Worm (Caenorhabditis elegans) whole organism, early embryonic: ENCODE measurements around the gene cisd-1.
"Not testable (repeated sequence)": the region's sequence is repeated elsewhere in the genome, so short reads cannot be mapped to it uniquely, and the experiment has no call there.

Experiments used
- B0310.2 ChIP-seq: sonication (generic microtip); optimal IDR thresholded peaks from 2 replicates; lab custom pipeline; 2016; ENCODE audit warnings: mild to moderate bottlenecking, missing genetic modification characterization, missing compliant biosample characterization
- F13C5.2 ChIP-seq: sonication (generic microtip); optimal IDR thresholded peaks from 2 replicates; lab custom pipeline; 2017; ENCODE audit warnings: mild to moderate bottlenecking, missing genetic modification characterization, inconsistent platforms, missing compliant biosample characterization
- aly-1 ChIP-seq: sonication (generic microtip); optimal IDR thresholded peaks from 2 replicates; lab custom pipeline; 2016; ENCODE audit warnings: missing genetic modification characterization, missing compliant biosample characterization
- ama-1 ChIP-seq: fragments of 150-350 bp; optimal IDR thresholded peaks from 2 replicates; lab custom pipeline; 2014
- ceh-13 ChIP-seq: fragments of 200-800 bp; sonication (Bioruptor generic); optimal IDR thresholded peaks from 2 replicates; lab custom pipeline; 2018; ENCODE audit warnings: mild to moderate bottlenecking, missing genetic modification characterization, missing compliant biosample characterization
- ceh-36 ChIP-seq: sonication (generic microtip); optimal IDR thresholded peaks from 2 replicates; lab custom pipeline; 2016; ENCODE audit warnings: missing genetic modification characterization, inconsistent platforms, missing compliant biosample characterization
- ets-7 ChIP-seq: sonication (generic microtip); optimal IDR thresholded peaks from 2 replicates; lab custom pipeline; 2016; ENCODE audit warnings: missing genotype, missing genetic modification characterization, missing compliant biosample characterization
- flt-1 ChIP-seq: fragments of 200-800 bp; sonication (Bioruptor generic); IDR thresholded peaks from 2 replicates; pipeline ENCODE4 v1.3.6; 2022; ENCODE audit warnings: missing genetic modification characterization, missing compliant biosample characterization
- hmbx-1 ChIP-seq: sonication (generic microtip); optimal IDR thresholded peaks from 2 replicates; lab custom pipeline; 2016; ENCODE audit warnings: mild to moderate bottlenecking, missing genetic modification characterization, missing compliant biosample characterization
- hmg-4 ChIP-seq: fragments of 200-800 bp; sonication (Bioruptor generic); optimal IDR thresholded peaks from 2 replicates; lab custom pipeline; 2018; ENCODE audit warnings: mild to moderate bottlenecking, missing genetic modification characterization, missing compliant biosample characterization
- hnd-1 ChIP-seq: sonication (generic microtip); optimal IDR thresholded peaks from 2 replicates; lab custom pipeline; 2016; ENCODE audit warnings: missing genetic modification characterization, missing compliant biosample characterization
- pes-1 ChIP-seq: fragments of 200-800 bp; sonication (Bioruptor generic); IDR thresholded peaks from 2 replicates; pipeline ENCODE4 v1.3.6; 2022; ENCODE audit warnings: missing genetic modification reagents, missing genetic modification characterization, missing compliant biosample characterization
- scrt-1 ChIP-seq: fragments of 200-800 bp; sonication (Bioruptor generic); IDR thresholded peaks from 2 replicates; pipeline ENCODE4 v1.3.6; 2022; ENCODE audit warnings: missing genetic modification characterization, missing compliant biosample characterization
- sea-1 ChIP-seq: fragments of 200-800 bp; sonication (Bioruptor generic); conservative IDR thresholded peaks from 2 replicates; pipeline ENCODE4 v1.3.6; 2022; ENCODE audit warnings: missing genetic modification characterization, missing compliant biosample characterization
- tbx-11 ChIP-seq: fragments of 200-800 bp; sonication (Bioruptor generic); IDR thresholded peaks from 2 replicates; pipeline ENCODE4 v1.3.6; 2022; ENCODE audit warnings: missing genetic modification characterization, missing compliant biosample characterization
- tbx-37 ChIP-seq: fragments of 200-800 bp; sonication (Bioruptor generic); conservative IDR thresholded peaks from 2 replicates; pipeline ENCODE4 v1.3.6; 2022; ENCODE audit warnings: missing genetic modification reagents, missing genetic modification characterization, missing compliant biosample characterization
- tra-4 ChIP-seq: sonication (generic microtip); optimal IDR thresholded peaks from 2 replicates; lab custom pipeline; 2017; ENCODE audit warnings: missing genetic modification characterization, missing compliant biosample characterization

Gene cisd-1

DNA sequence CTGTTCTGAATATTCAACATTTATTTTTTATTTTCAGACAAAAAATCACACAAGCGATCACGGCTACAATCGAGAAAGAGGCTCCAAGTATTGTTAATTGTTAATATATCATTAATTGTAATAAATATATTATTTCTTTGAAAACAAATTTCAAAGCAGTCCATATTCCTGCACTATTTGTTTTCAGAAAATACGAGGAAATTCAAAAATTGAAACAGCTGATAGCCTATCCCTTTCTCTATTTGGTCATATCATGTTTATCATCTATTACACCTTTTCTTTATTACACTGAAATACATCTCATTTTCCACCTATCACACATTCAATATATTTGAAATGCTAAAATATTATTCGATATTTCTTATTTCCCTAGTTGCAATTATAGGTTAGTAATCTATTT, 24.5 kb downstream of the cisd-1 start, which contains the start of gene W02B12.13:
Gene W02B12.13 (plus strand): TSS at position 301 of the 400 bp plus-strand sequence.
- no peak for TF ChIP-seq hmg-4
- no peak for TF ChIP-seq B0310.2 (tag; lab: Kevin White, UChicago)
- TF ChIP-seq tbx-11 (GFP tag; lab: Robert Waterston, UW), result no peak
- no peak for TF ChIP-seq sea-1 (GFP tag; lab: Robert Waterston, UW)
- TF ChIP-seq ceh-13, result no peak
- no peak for TF ChIP-seq scrt-1 (GFP tag; lab: Robert Waterston, UW)
- no peak for TF ChIP-seq ets-7 (tag; lab: Kevin White, UChicago)
- no peak for TF ChIP-seq tra-4 (tag; lab: Kevin White, UChicago)
- TF ChIP-seq hnd-1 (tag; lab: Kevin White, UChicago), result no peak
- no peak for TF ChIP-seq ceh-36
- no peak for TF ChIP-seq hmbx-1
- no peak for TF ChIP-seq tbx-37 (GFP tag; lab: Robert Waterston, UW)
- TF ChIP-seq pes-1 (GFP tag; lab: Robert Waterston, UW), result no peak
- no peak for TF ChIP-seq flt-1 (GFP tag; lab: Robert Waterston, UW)

DNA sequence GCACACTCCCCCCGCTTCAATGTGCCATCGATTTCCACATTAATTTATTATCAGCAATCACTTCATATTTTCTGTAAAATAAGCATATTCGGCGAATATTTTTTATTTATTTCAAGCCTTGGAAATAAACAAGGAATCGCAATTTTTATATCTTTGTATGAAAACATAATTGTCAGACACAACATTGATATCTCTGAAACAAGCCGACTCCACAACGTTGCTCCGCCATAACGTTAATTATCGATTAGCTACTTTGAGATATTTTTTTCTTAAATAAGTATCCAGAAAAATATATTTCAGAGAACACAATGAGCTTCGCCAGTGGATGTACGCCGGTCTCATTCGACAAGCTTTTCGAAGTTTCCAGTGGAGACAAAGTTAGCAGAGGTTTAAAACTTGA, 25.6 kb downstream of the cisd-1 start, which contains the start of gene adbp-1:
Gene adbp-1 (plus strand): TSS at position 301 of the 400 bp plus-strand sequence.
- TF ChIP-seq ets-7 (tag; lab: Kevin White, UChicago) (no peak), tbx-37 (GFP tag; lab: Robert Waterston, UW) (no peak), sea-1 (GFP tag; lab: Robert Waterston, UW) (no peak), pes-1 (GFP tag; lab: Robert Waterston, UW) (no peak), ceh-36 (no peak), hnd-1 (tag; lab: Kevin White, UChicago) (no peak), ceh-13 (no peak), tbx-11 (GFP tag; lab: Robert Waterston, UW) (no peak), aly-1 (tag; lab: Kevin White, UChicago) (no peak), hmbx-1 (no peak), scrt-1 (GFP tag; lab: Robert Waterston, UW) (no peak), F13C5.2 (tag; lab: Kevin White, UChicago) (no peak), tra-4 (tag; lab: Kevin White, UChicago) (no peak), flt-1 (GFP tag; lab: Robert Waterston, UW) (no peak)

DNA sequence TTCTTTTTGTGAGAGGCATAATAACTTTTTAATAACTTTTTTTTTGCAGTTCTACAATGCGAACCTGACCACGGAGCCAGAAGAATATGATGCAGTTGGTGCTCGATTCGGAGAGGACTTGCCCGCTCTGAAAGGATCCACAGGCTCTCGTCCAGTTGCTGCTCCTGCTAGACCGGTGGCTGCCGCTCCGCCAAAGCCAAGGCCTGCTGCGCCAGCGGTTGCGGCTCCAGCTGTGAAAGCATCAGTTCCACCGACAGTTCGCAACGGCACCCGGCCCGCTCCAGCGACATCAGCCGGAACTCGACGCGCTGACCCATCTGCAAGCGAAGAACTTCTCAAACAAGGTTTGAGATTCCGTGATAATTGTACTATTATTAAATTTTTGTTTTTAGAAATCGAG, 26.3 kb downstream of the cisd-1 start:
- no peak for TF ChIP-seq F13C5.2 (tag; lab: Kevin White, UChicago)
- TF ChIP-seq tra-4 (tag; lab: Kevin White, UChicago), result no peak
- no peak for TF ChIP-seq hnd-1 (tag; lab: Kevin White, UChicago)
- no peak for TF ChIP-seq sea-1 (GFP tag; lab: Robert Waterston, UW)
- no peak for TF ChIP-seq B0310.2 (tag; lab: Kevin White, UChicago)
- no peak for TF ChIP-seq ceh-13
- TF ChIP-seq hmbx-1, result no peak
- TF ChIP-seq aly-1 (tag; lab: Kevin White, UChicago), result no peak
- TF ChIP-seq hmg-4, result no peak
- TF ChIP-seq ama-1 (lab: Kevin White, UChicago), result no peak
- no peak for TF ChIP-seq tbx-11 (GFP tag; lab: Robert Waterston, UW)
- TF ChIP-seq ets-7 (tag; lab: Kevin White, UChicago), result no peak
- TF ChIP-seq ceh-36, result no peak
- TF ChIP-seq scrt-1 (GFP tag; lab: Robert Waterston, UW), result no peak
- TF ChIP-seq tbx-37 (GFP tag; lab: Robert Waterston, UW), result no peak
- TF ChIP-seq flt-1 (GFP tag; lab: Robert Waterston, UW), result no peak
- no peak for TF ChIP-seq pes-1 (GFP tag; lab: Robert Waterston, UW)

DNA sequence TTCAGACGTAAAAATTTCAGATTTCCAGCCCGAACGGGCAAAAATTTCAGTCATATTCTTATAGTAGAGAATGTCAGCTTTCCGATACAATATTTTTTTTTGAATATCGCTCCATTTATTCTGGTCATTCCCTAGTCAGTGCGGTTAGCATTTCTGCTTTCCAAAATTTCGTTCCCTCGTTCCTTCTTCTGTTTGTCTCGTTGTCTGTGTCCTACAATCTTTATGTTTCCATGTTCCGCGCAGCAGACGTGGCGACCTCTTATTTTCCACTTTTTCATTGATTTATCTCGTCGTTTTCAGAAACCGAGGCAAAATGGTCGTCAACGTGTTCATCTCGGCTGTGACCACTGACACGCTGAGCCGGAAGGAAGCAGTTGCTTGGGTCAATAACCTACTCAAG, 27.0 kb downstream of the cisd-1 start, which contains the start of gene ebp-2:
Gene ebp-2 (plus strand): TSS at position 301 of the 400 bp plus-strand sequence.
- TF ChIP-seq sea-1 (GFP tag; lab: Robert Waterston, UW); pes-1 (GFP tag; lab: Robert Waterston, UW); aly-1 (tag; lab: Kevin White, UChicago): not testable (repeated sequence)

DNA sequence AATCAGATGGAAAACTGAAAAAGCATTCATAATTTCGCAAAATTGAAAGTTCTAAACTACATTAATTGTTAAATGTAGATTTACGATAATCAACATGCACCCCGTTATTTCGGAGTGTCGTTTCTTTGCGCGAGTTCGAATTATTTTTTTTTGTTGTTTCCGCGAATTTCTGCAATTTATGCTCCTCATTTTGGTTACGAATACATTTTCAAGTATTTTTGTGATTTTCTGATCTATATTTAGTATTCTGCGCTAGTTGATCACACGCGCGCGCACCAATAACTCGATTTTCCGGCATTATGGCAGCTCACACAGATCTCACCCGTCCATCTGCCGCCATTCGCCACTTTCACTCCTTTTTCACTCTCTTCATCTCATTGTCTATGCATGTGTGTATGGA, 29.2 kb downstream of the cisd-1 start, which contains the start of gene VW02B12L.2:
Gene VW02B12L.2 (minus strand): TSS at position 65 of the 400 bp plus-strand sequence.
- no peak for TF ChIP-seq tra-4 (tag; lab: Kevin White, UChicago)
- peak; percentile 21 for TF ChIP-seq hmg-4

DNA sequence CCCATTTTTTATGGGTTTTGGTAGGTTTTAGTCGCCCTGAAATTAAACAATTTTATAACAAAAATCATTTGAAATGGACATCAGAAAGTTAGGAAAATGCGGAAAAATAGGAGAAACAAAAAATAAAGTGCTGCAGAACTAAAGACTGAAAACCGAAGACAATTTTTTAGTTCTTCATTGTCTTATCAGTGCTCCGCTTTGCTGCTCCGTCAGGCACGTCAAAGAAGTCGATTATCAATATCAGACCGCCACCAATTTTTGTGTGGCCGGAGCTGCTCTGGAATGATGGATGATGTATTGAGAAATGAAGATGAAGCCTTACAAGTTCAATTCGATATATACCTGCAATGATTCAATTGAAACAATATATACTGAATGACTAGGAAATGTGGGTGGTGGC, 31.0 kb downstream of the cisd-1 start, which contains the start of gene vha-6:
Gene vha-6 (minus strand): TSS at position 36 of the 400 bp plus-strand sequence.
- TF ChIP-seq F13C5.2 (tag; lab: Kevin White, UChicago) (no peak), sea-1 (GFP tag; lab: Robert Waterston, UW) (no peak), hnd-1 (tag; lab: Kevin White, UChicago) (no peak), ceh-36 (no peak), ceh-13 (no peak), hmg-4 (no peak), aly-1 (tag; lab: Kevin White, UChicago) (no peak), tra-4 (tag; lab: Kevin White, UChicago) (no peak), flt-1 (GFP tag; lab: Robert Waterston, UW) (no peak), ets-7 (tag; lab: Kevin White, UChicago) (no peak), B0310.2 (tag; lab: Kevin White, UChicago) (no peak), tbx-37 (GFP tag; lab: Robert Waterston, UW) (no peak), scrt-1 (GFP tag; lab: Robert Waterston, UW) (no peak), pes-1 (GFP tag; lab: Robert Waterston, UW) (no peak), tbx-11 (GFP tag; lab: Robert Waterston, UW) (no peak)

DNA sequence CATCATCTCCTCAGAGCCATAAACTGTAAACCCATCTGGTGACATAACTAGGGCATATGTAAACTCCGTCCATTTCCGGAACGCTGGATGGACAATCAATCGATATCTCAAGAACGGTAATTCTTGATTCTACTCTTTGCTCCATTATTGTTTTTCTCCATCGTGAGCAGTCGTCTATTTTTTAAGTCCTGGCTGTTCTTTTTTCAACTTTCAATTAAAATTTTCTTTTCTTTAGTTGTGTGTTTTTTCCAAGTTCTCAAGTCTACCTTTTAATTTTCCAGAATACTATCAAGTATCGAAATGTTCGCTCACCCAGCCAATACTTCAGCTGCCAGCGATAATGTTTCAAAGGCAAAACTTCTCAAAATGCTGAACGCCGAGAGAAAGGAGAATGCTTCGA, 35.5 kb downstream of the cisd-1 start, which contains the start of gene C05D12.5:
Gene C05D12.5 (plus strand): TSS at position 301 of the 400 bp plus-strand sequence.
- TF ChIP-seq sea-1 (GFP tag; lab: Robert Waterston, UW), result no peak
- no peak for TF ChIP-seq B0310.2 (tag; lab: Kevin White, UChicago)
- TF ChIP-seq tra-4 (tag; lab: Kevin White, UChicago), result no peak
- no peak for TF ChIP-seq pes-1 (GFP tag; lab: Robert Waterston, UW)
